Fruit fly (Drosophila melanogaster) whole organism, embryonic: ENCODE data around the gene CG13024.

Experiments used
- Atf6 ChIP-seq: fragments of 200-800 bp; sonication (Bioruptor generic); IDR thresholded peaks from 2 replicates; pipeline ENCODE4 v1.3.6; 2022; ENCODE audit warnings: missing biosample characterization, missing genetic modification characterization
- CG10654 ChIP-seq: fragments of 200-800 bp; sonication (Bioruptor generic); optimal IDR thresholded peaks from 2 replicates; lab custom pipeline; 2016; ENCODE audit warnings: missing biosample characterization, missing genetic modification characterization
- CG12219 ChIP-seq: fragments of 200-800 bp; sonication (Bioruptor generic); optimal IDR thresholded peaks from 3 replicates; lab custom pipeline; 2018; ENCODE audit warnings: missing biosample characterization, mild to moderate bottlenecking, missing genetic modification characterization
- CG13894 ChIP-seq: fragments of 200-800 bp; sonication (Bioruptor generic); optimal IDR thresholded peaks from 3 replicates; lab custom pipeline; 2018; ENCODE audit warnings: missing biosample characterization, mild to moderate bottlenecking, missing genetic modification characterization, moderate library complexity
- CG15479 ChIP-seq: fragments of 200-800 bp; sonication (Bioruptor generic); optimal IDR thresholded peaks from 3 replicates; lab custom pipeline; 2019; ENCODE audit warnings: missing biosample characterization, mild to moderate bottlenecking, missing genetic modification characterization, moderate library complexity
- CG16813 ChIP-seq: fragments of 200-800 bp; sonication (Bioruptor generic); IDR thresholded peaks from 3 replicates; pipeline ENCODE4 v1.3.6; 2022; ENCODE audit warnings: missing biosample characterization, missing genetic modification characterization; ENCODE audit not compliant: partially characterized antibody
- CG17385 ChIP-seq: fragments of 200-800 bp; sonication (Bioruptor generic); optimal IDR thresholded peaks from 3 replicates; lab custom pipeline; 2018; ENCODE audit warnings: missing biosample characterization, mild to moderate bottlenecking, missing genetic modification characterization
- CG17829 ChIP-seq: fragments of 200-800 bp; optimal IDR thresholded peaks from 2 replicates; lab custom pipeline; 2019; ENCODE audit warnings: missing biosample characterization, mild to moderate bottlenecking, missing genetic modification characterization, moderate library complexity
- CG3838 ChIP-seq: fragments of 200-800 bp; sonication (Bioruptor generic); optimal IDR thresholded peaks from 3 replicates; lab custom pipeline; 2016; ENCODE audit warnings: missing biosample characterization, missing genetic modification characterization
- CG3995 ChIP-seq: fragments of 200-800 bp; sonication (Bioruptor generic); optimal IDR thresholded peaks from 3 replicates; lab custom pipeline; 2016; ENCODE audit warnings: missing biosample characterization, missing genetic modification characterization
- CG4707 ChIP-seq: fragments of 200-800 bp; sonication (Bioruptor generic); optimal IDR thresholded peaks from 2 replicates; lab custom pipeline; 2018; ENCODE audit warnings: missing biosample characterization, mild to moderate bottlenecking, missing genetic modification characterization, moderate library complexity
- CG4730 ChIP-seq: fragments of 200-800 bp; sonication (Bioruptor generic); IDR thresholded peaks from 2 replicates; pipeline ENCODE4 v1.3.6; 2022; ENCODE audit warnings: missing biosample characterization, missing genetic modification characterization
- CG4820 ChIP-seq: fragments of 200-800 bp; sonication (Bioruptor generic); optimal IDR thresholded peaks from 3 replicates; lab custom pipeline; 2016; ENCODE audit warnings: missing biosample characterization, missing genetic modification characterization
- CG6254 ChIP-seq: fragments of 200-800 bp; sonication (Bioruptor generic); optimal IDR thresholded peaks from 3 replicates; lab custom pipeline; 2017; ENCODE audit warnings: mild to moderate bottlenecking, missing biosample characterization, missing genetic modification reagents, missing genetic modification characterization
- CG6272 ChIP-seq: fragments of 200-800 bp; sonication (Bioruptor generic); IDR thresholded peaks from 2 replicates; pipeline ENCODE4 v1.3.6; 2022; ENCODE audit warnings: missing biosample characterization, missing genetic modification characterization
- CG7372 ChIP-seq: fragments of 200-800 bp; sonication (Bioruptor generic); IDR thresholded peaks from 2 replicates; pipeline ENCODE4 v1.3.6; 2022; ENCODE audit warnings: missing biosample characterization, missing genetic modification characterization
- CG7839 ChIP-seq: fragments of 200-800 bp; sonication (Bioruptor generic); optimal IDR thresholded peaks from 3 replicates; lab custom pipeline; 2018; ENCODE audit warnings: missing biosample characterization, mild to moderate bottlenecking, missing genetic modification characterization, moderate library complexity
- CG8089 ChIP-seq: fragments of 200-800 bp; sonication (Bioruptor generic); optimal IDR thresholded peaks from 3 replicates; lab custom pipeline; 2016; ENCODE audit warnings: missing biosample characterization, missing genetic modification characterization
- CG9437 ChIP-seq: fragments of 200-800 bp; sonication (Bioruptor generic); optimal IDR thresholded peaks from 2 replicates; lab custom pipeline; 2018; ENCODE audit warnings: missing biosample characterization, mild to moderate bottlenecking, missing genetic modification characterization
- CTCF ChIP-seq: fragments of 200-800 bp; sonication (Bioruptor generic); optimal IDR thresholded peaks from 2 replicates; lab custom pipeline; 2017; ENCODE audit warnings: missing biosample characterization, mild to moderate bottlenecking, missing genetic modification characterization, moderate library complexity
- E2f1 ChIP-seq: fragments of 200-800 bp; sonication (Bioruptor generic); IDR thresholded peaks from 2 replicates; pipeline ENCODE4 v1.3.6; 2022; ENCODE audit warnings: missing biosample characterization, missing genetic modification characterization
- E2f2 ChIP-seq: fragments of 200-800 bp; sonication (Bioruptor generic); IDR thresholded peaks from 2 replicates; pipeline ENCODE4 v1.3.6; 2022; ENCODE audit warnings: missing biosample characterization, missing genetic modification characterization
- Hr51 ChIP-seq, 2 experiments: fragments of 200-800 bp; sonication (Bioruptor generic); optimal IDR thresholded peaks; 2 replicates in 1 of 2; 3 replicates in 1 of 2; lab custom pipeline; 2016 to 2018; ENCODE audit warnings: missing biosample characterization in 2 of 2, missing genetic modification characterization in 2 of 2, mild to moderate bottlenecking in 1 of 2, moderate library complexity in 1 of 2
- Hsf ChIP-seq: fragments of 200-800 bp; sonication (Bioruptor generic); optimal IDR thresholded peaks from 3 replicates; lab custom pipeline; 2016; ENCODE audit warnings: missing biosample characterization, missing genetic modification characterization
- Nf-YA ChIP-seq: fragments of 200-800 bp; sonication (Bioruptor generic); IDR thresholded peaks from 2 replicates; pipeline ENCODE4 v1.3.6; 2022; ENCODE audit warnings: missing biosample characterization, missing genetic modification characterization
- Oaz ChIP-seq: fragments of 200-800 bp; sonication (Bioruptor generic); IDR thresholded peaks from 2 replicates; pipeline ENCODE4 v1.3.6; 2022; ENCODE audit warnings: missing biosample characterization, missing genetic modification characterization
- Opbp ChIP-seq: fragments of 200-800 bp; sonication (Bioruptor generic); IDR thresholded peaks from 3 replicates; pipeline ENCODE4 v1.3.6; 2022; ENCODE audit warnings: missing biosample characterization, missing genetic modification characterization; ENCODE audit not compliant: partially characterized antibody
- Optix ChIP-seq: fragments of 200-800 bp; sonication (Bioruptor generic); IDR thresholded peaks from 3 replicates; pipeline ENCODE4 v1.3.6; 2022; ENCODE audit warnings: missing biosample characterization, missing genetic modification characterization
- TFAM ChIP-seq: fragments of 200-800 bp; sonication (Bioruptor generic); optimal IDR thresholded peaks from 2 replicates; lab custom pipeline; 2017; ENCODE audit warnings: missing biosample characterization, missing genetic modification characterization, inconsistent platforms
- Trl ChIP-seq, 3 experiments: fragments of >200 bp in 2 of 3; fragments of 200-800 bp in 1 of 3; sonication (Bioruptor generic) in 1 of 3; optimal IDR thresholded peaks; 2 replicates in 1 of 3; 3 replicates in 2 of 3; lab custom pipeline; 2016 to 2017; ENCODE audit warnings: missing biosample characterization in 1 of 3, missing genetic modification characterization in 1 of 3
- abd-A ChIP-seq: fragments of 200-800 bp; sonication (Bioruptor generic); optimal IDR thresholded peaks from 3 replicates; lab custom pipeline; 2019; ENCODE audit warnings: missing biosample characterization, mild to moderate bottlenecking, missing genetic modification characterization, moderate library complexity
- en ChIP-seq: fragments of 200-800 bp; sonication (Bioruptor generic); optimal IDR thresholded peaks from 2 replicates; lab custom pipeline; 2016; ENCODE audit warnings: missing biosample characterization, missing genetic modification characterization
- fd3F ChIP-seq: fragments of 200-800 bp; sonication (Bioruptor generic); optimal IDR thresholded peaks from 2 replicates; lab custom pipeline; 2018; ENCODE audit warnings: missing biosample characterization, mild to moderate bottlenecking, missing genetic modification characterization, moderate library complexity
- fd64A ChIP-seq: fragments of 200-800 bp; sonication (Bioruptor generic); optimal IDR thresholded peaks from 3 replicates; lab custom pipeline; 2018; ENCODE audit warnings: missing biosample characterization, mild to moderate bottlenecking, missing genetic modification characterization
- gce ChIP-seq: fragments of 200-800 bp; sonication (Bioruptor generic); IDR thresholded peaks from 3 replicates; pipeline ENCODE4 v1.3.6; 2022; ENCODE audit warnings: missing biosample characterization, missing genetic modification characterization
- grau ChIP-seq: fragments of 200-800 bp; optimal IDR thresholded peaks from 3 replicates; lab custom pipeline; 2019; ENCODE audit warnings: missing biosample characterization, mild to moderate bottlenecking, missing genetic modification characterization, moderate library complexity
- h ChIP-seq: fragments of >200 bp; optimal IDR thresholded peaks from 2 replicates; lab custom pipeline; 2017
- hb ChIP-seq: fragments of 200-800 bp; sonication (Bioruptor generic); IDR thresholded peaks from 3 replicates; pipeline ENCODE4 v1.3.6; 2022; ENCODE audit warnings: missing biosample characterization, missing genetic modification characterization; ENCODE audit not compliant: partially characterized antibody
- kah ChIP-seq: fragments of 200-800 bp; sonication (Bioruptor generic); optimal IDR thresholded peaks from 2 replicates; lab custom pipeline; 2018; ENCODE audit warnings: missing biosample characterization, mild to moderate bottlenecking, missing genetic modification characterization
- kni ChIP-seq: fragments of 200-800 bp; sonication (Bioruptor generic); optimal IDR thresholded peaks from 3 replicates; lab custom pipeline; 2017; ENCODE audit warnings: mild to moderate bottlenecking, missing biosample characterization, missing genetic modification reagents, missing genetic modification characterization
- lov ChIP-seq, 2 experiments: fragments of 200-800 bp in 1 of 2; fragments of >200 bp in 1 of 2; sonication (Bioruptor generic) in 1 of 2; IDR thresholded peaks in 1 of 2; optimal IDR thresholded peaks in 1 of 2; 2 replicates in 1 of 2; 3 replicates in 1 of 2; pipeline versions ENCODE4 v1.3.6 to Lab custom; 2017 to 2022; ENCODE audit warnings: missing biosample characterization in 1 of 2, missing genetic modification characterization in 1 of 2
- odd ChIP-seq: fragments of 200-800 bp; sonication (Bioruptor generic); optimal IDR thresholded peaks from 2 replicates; lab custom pipeline; 2017; ENCODE audit warnings: missing biosample characterization, mild to moderate bottlenecking, missing genetic modification characterization
- rib ChIP-seq: fragments of 200-800 bp; sonication (Bioruptor generic); IDR thresholded peaks from 2 replicates; pipeline ENCODE4 v1.3.6; 2022; ENCODE audit warnings: missing biosample characterization, missing genetic modification characterization
- so ChIP-seq: fragments of 200-800 bp; sonication (Bioruptor generic); IDR thresholded peaks from 3 replicates; pipeline ENCODE4 v1.3.6; 2022; ENCODE audit warnings: missing biosample characterization, missing genetic modification characterization
- sob ChIP-seq: fragments of 200-800 bp; sonication (Bioruptor generic); IDR thresholded peaks from 2 replicates; pipeline ENCODE4 v1.3.6; 2022; ENCODE audit warnings: missing biosample characterization, missing genetic modification characterization
- sqz ChIP-seq: fragments of 200-800 bp; sonication (Bioruptor generic); optimal IDR thresholded peaks from 3 replicates; lab custom pipeline; 2018; ENCODE audit warnings: missing biosample characterization, mild to moderate bottlenecking, missing genetic modification characterization
- stc ChIP-seq: fragments of 200-800 bp; sonication (Bioruptor generic); IDR thresholded peaks from 2 replicates; pipeline ENCODE4 v1.3.6; 2022; ENCODE audit warnings: missing biosample characterization, missing genetic modification characterization
- stwl ChIP-seq: fragments of 200-800 bp; sonication (Bioruptor generic); optimal IDR thresholded peaks from 3 replicates; lab custom pipeline; 2018; ENCODE audit warnings: missing biosample characterization, mild to moderate bottlenecking, missing genetic modification characterization, moderate library complexity
- tgo ChIP-seq: fragments of 200-800 bp; sonication (Bioruptor generic); IDR thresholded peaks from 3 replicates; pipeline ENCODE4 v1.3.6; 2022; ENCODE audit warnings: missing biosample characterization, missing genetic modification characterization
- zen ChIP-seq: fragments of 200-800 bp; sonication (Bioruptor generic); optimal IDR thresholded peaks from 3 replicates; lab custom pipeline; 2018; ENCODE audit warnings: missing biosample characterization, mild to moderate bottlenecking, missing genetic modification characterization, moderate library complexity

Gene CG13024

dm6 chr3L:16769866-16770265 is 59.0 kb downstream of the CG13024 start (continued):
- TF ChIP-seq en (GFP tag; lab: Kevin White, UChicago) (no peak), E2f2 (GFP tag; lab: Robert Waterston, UW) (no peak), stwl (tag; lab: Kevin White, UChicago) (peak; percentile 24), Hsf (GFP tag; lab: Kevin White, UChicago) (peak; percentile 23), CG13894 (tag; lab: Kevin White, UChicago) (no peak), CG6254 (GFP tag; lab: Kevin White, UChicago) (peak; percentile 66), fd64A (GFP tag; lab: Kevin White, UChicago) (peak; percentile 68), Hr51 (GFP tag; optimal IDR thresholded peaks at IDR 0.05; lab: Kevin White, UChicago) (no peak), lov (optimal IDR thresholded peaks at IDR 0.05; lab: Kevin White, UChicago) (no peak), lov (GFP tag; IDR thresholded peaks at IDR 0.05; lab: Robert Waterston, UW) (peak; percentile 57; the same call in 1 of the 3 replicates), CG3838 (no peak), CG12219 (GFP tag; lab: Kevin White, UChicago) (peak; percentile 29), hb (GFP tag; lab: Robert Waterston, UW) (0 out of 3 replicates have a peak, but pooled peaks have one; percentile 24), grau (tag; lab: Kevin White, UChicago) (no peak), CG10654 (GFP tag; lab: Kevin White, UChicago) (no peak), CG16813 (GFP tag; lab: Robert Waterston, UW) (peak; percentile 11; the same call in 1 of the 3 replicates), CG17829 (tag; lab: Kevin White, UChicago) (no peak), kni (peak; percentile 72), TFAM (GFP tag; lab: Kevin White, UChicago) (peak; percentile 40), zen (tag; lab: Kevin White, UChicago) (peak; percentile 85), CTCF (peak; percentile 92), Atf6 (GFP tag; lab: Robert Waterston, UW) (peak; percentile 39), CG3995 (GFP tag; lab: Kevin White, UChicago) (no peak), CG6272 (GFP tag; lab: Robert Waterston, UW) (no peak), stc (GFP tag; lab: Robert Waterston, UW) (0 out of 2 replicates have a peak, but pooled peaks have one; percentile 23), CG7372 (GFP tag; lab: Robert Waterston, UW) (no peak), CG4820 (GFP tag; lab: Kevin White, UChicago) (peak; percentile 37), CG4707 (peak; percentile 68), tgo (GFP tag; lab: Robert Waterston, UW) (peak; percentile 35; the same call in 1 of the 3 replicates), E2f1 (GFP tag; lab: Robert Waterston, UW) (no peak), Trl (optimal IDR thresholded peaks at IDR 0.05; lab: Kevin White, UChicago) (no peak), Trl (GFP tag; optimal IDR thresholded peaks at IDR 0.05; lab: Kevin White, UChicago) (peak; percentile 7), CG7839 (tag; lab: Kevin White, UChicago) (no peak), sqz (peak; percentile 91), Oaz (0 out of 2 replicates have a peak, but pooled peaks have one; percentile 19), fd3F (GFP tag; lab: Kevin White, UChicago) (no peak), rib (0 out of 2 replicates have a peak, but pooled peaks have one; percentile 34), abd-A (tag; lab: Kevin White, UChicago) (peak; percentile 72), CG9437 (GFP tag; lab: Kevin White, UChicago) (peak; percentile 15), h (peak; percentile 42), kah (GFP tag; lab: Kevin White, UChicago) (peak; percentile 49), so (peak; percentile 50; the same call in 1 of the 3 replicates), CG15479 (GFP tag; lab: Kevin White, UChicago) (peak; percentile 2), Nf-YA (GFP tag; lab: Robert Waterston, UW) (no peak), Optix (GFP tag; lab: Robert Waterston, UW) (0 out of 3 replicates have a peak, but pooled peaks have one; percentile 51), gce (GFP tag; lab: Robert Waterston, UW) (0 out of 3 replicates have a peak, but pooled peaks have one; percentile 59), CG8089 (GFP tag; lab: Kevin White, UChicago) (peak; percentile 47), CG4730 (GFP tag; lab: Robert Waterston, UW) (peak; percentile 29; the same call in 1 of the 2 replicates), CG17385 (GFP tag; lab: Kevin White, UChicago) (peak; percentile 32), sob (0 out of 2 replicates have a peak, but pooled peaks have one; percentile 17), odd (GFP tag; lab: Kevin White, UChicago) (peak; percentile 14), Opbp (GFP tag; lab: Robert Waterston, UW) (0 out of 3 replicates have a peak, but pooled peaks have one; percentile 29)
